Worm (Caenorhabditis elegans) whole organism, early embryonic: Measurements from ENCODE around the gene srxa-10.

Experiments used
- B0310.2 ChIP-seq: sonication (generic microtip); optimal IDR thresholded peaks from 2 replicates; lab custom pipeline; 2016; ENCODE audit warnings: mild to moderate bottlenecking, missing genetic modification characterization, missing compliant biosample characterization
- F13C5.2 ChIP-seq: sonication (generic microtip); optimal IDR thresholded peaks from 2 replicates; lab custom pipeline; 2017; ENCODE audit warnings: mild to moderate bottlenecking, missing genetic modification characterization, inconsistent platforms, missing compliant biosample characterization
- aly-1 ChIP-seq: sonication (generic microtip); optimal IDR thresholded peaks from 2 replicates; lab custom pipeline; 2016; ENCODE audit warnings: missing genetic modification characterization, missing compliant biosample characterization
- ama-1 ChIP-seq: fragments of 150-350 bp; optimal IDR thresholded peaks from 2 replicates; lab custom pipeline; 2014
- ceh-13 ChIP-seq: fragments of 200-800 bp; sonication (Bioruptor generic); optimal IDR thresholded peaks from 2 replicates; lab custom pipeline; 2018; ENCODE audit warnings: mild to moderate bottlenecking, missing genetic modification characterization, missing compliant biosample characterization
- ceh-36 ChIP-seq: sonication (generic microtip); optimal IDR thresholded peaks from 2 replicates; lab custom pipeline; 2016; ENCODE audit warnings: missing genetic modification characterization, inconsistent platforms, missing compliant biosample characterization
- ets-7 ChIP-seq: sonication (generic microtip); optimal IDR thresholded peaks from 2 replicates; lab custom pipeline; 2016; ENCODE audit warnings: missing genotype, missing genetic modification characterization, missing compliant biosample characterization
- flt-1 ChIP-seq: fragments of 200-800 bp; sonication (Bioruptor generic); IDR thresholded peaks from 2 replicates; pipeline ENCODE4 v1.3.6; 2022; ENCODE audit warnings: missing genetic modification characterization, missing compliant biosample characterization
- hmg-4 ChIP-seq: fragments of 200-800 bp; sonication (Bioruptor generic); optimal IDR thresholded peaks from 2 replicates; lab custom pipeline; 2018; ENCODE audit warnings: mild to moderate bottlenecking, missing genetic modification characterization, missing compliant biosample characterization
- hnd-1 ChIP-seq: sonication (generic microtip); optimal IDR thresholded peaks from 2 replicates; lab custom pipeline; 2016; ENCODE audit warnings: missing genetic modification characterization, missing compliant biosample characterization
- pes-1 ChIP-seq: fragments of 200-800 bp; sonication (Bioruptor generic); IDR thresholded peaks from 2 replicates; pipeline ENCODE4 v1.3.6; 2022; ENCODE audit warnings: missing genetic modification reagents, missing genetic modification characterization, missing compliant biosample characterization
- scrt-1 ChIP-seq: fragments of 200-800 bp; sonication (Bioruptor generic); IDR thresholded peaks from 2 replicates; pipeline ENCODE4 v1.3.6; 2022; ENCODE audit warnings: missing genetic modification characterization, missing compliant biosample characterization
- tbx-11 ChIP-seq: fragments of 200-800 bp; sonication (Bioruptor generic); IDR thresholded peaks from 2 replicates; pipeline ENCODE4 v1.3.6; 2022; ENCODE audit warnings: missing genetic modification characterization, missing compliant biosample characterization
- tbx-37 ChIP-seq: fragments of 200-800 bp; sonication (Bioruptor generic); conservative IDR thresholded peaks from 2 replicates; pipeline ENCODE4 v1.3.6; 2022; ENCODE audit warnings: missing genetic modification reagents, missing genetic modification characterization, missing compliant biosample characterization

DNA sequence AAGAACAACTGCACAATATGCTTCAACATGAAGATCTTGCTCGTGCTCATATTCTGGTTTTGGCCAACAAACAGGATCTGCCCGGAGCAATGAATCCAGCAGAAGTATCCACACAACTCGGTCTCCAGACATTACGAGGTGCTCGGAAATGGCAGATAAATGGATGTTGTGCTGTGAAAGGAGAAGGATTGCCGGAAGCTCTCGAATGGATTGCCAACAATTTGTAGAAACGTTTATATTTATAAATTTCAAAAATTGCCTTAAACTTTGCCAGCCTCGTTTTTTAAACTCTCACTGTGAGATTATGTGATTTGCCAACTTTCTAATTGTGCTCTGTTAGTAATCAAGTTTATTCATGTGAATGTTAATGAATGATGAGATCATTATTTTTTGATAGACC is 27.4 kb upstream of the srxa-10 start:
- TF ChIP-seq ets-7 (tag; lab: Kevin White, UChicago) (no peak), ama-1 (lab: Kevin White, UChicago) (no peak), ceh-36 (tag; lab: Kevin White, UChicago) (no peak), scrt-1 (no peak), flt-1 (GFP tag; lab: Robert Waterston, UW) (no peak), pes-1 (GFP tag; lab: Robert Waterston, UW) (no peak), ceh-13 (GFP tag; lab: Kevin White, UChicago) (no peak), B0310.2 (tag; lab: Kevin White, UChicago) (no peak), hmg-4 (GFP tag; lab: Kevin White, UChicago) (no peak), hnd-1 (tag; lab: Kevin White, UChicago) (no peak), tbx-37 (GFP tag; lab: Robert Waterston, UW) (no peak), F13C5.2 (tag; lab: Kevin White, UChicago) (no peak), aly-1 (tag; lab: Kevin White, UChicago) (no peak), tbx-11 (GFP tag; lab: Robert Waterston, UW) (no peak)
